Worm (Caenorhabditis elegans) whole organism, late embryonic: ENCODE measurements around the gene R11D1.3.

ENCODE experiments used
- C38D4.7 ChIP-seq: fragments of 200-800 bp; sonication (Bioruptor generic); optimal IDR thresholded peaks from 2 replicates; lab custom pipeline; 2018; ENCODE audit warnings: mild to moderate bottlenecking, missing genetic modification characterization, moderate library complexity, missing compliant biosample characterization
- F13H6.1 ChIP-seq: sonication (generic microtip); optimal IDR thresholded peaks from 2 replicates; lab custom pipeline; 2016; ENCODE audit warnings: missing genetic modification characterization, missing compliant biosample characterization
- K02D7.2 ChIP-seq: sonication (generic microtip); optimal IDR thresholded peaks from 2 replicates; lab custom pipeline; 2017; ENCODE audit warnings: mild to moderate bottlenecking, missing genetic modification characterization, missing compliant biosample characterization
- K09A11.1 ChIP-seq: sonication (generic microtip); optimal IDR thresholded peaks from 2 replicates; lab custom pipeline; 2017; ENCODE audit warnings: antibody characterized with exemption, mild to moderate bottlenecking, missing genetic modification characterization, missing compliant biosample characterization; ENCODE audit not compliant: insufficient read depth
- T23F11.4 ChIP-seq: fragments of 200-800 bp; sonication (Bioruptor generic); optimal IDR thresholded peaks from 2 replicates; lab custom pipeline; 2018; ENCODE audit warnings: mild to moderate bottlenecking, missing genetic modification characterization, missing compliant biosample characterization
- Y22D7AL.16 ChIP-seq: sonication (generic microtip); optimal IDR thresholded peaks from 2 replicates; lab custom pipeline; 2016; ENCODE audit warnings: missing genetic modification characterization, missing compliant biosample characterization
- ahr-1 ChIP-seq: sonication (generic microtip); optimal IDR thresholded peaks from 2 replicates; lab custom pipeline; 2016; ENCODE audit warnings: missing genetic modification characterization, missing compliant biosample characterization
- ama-1 ChIP-seq: fragments of 150-350 bp; optimal IDR thresholded peaks from 2 replicates; lab custom pipeline; 2014
- ceh-14 ChIP-seq: sonication (generic microtip); optimal IDR thresholded peaks from 2 replicates; lab custom pipeline; 2016; ENCODE audit warnings: missing genotype, missing genetic modification characterization, missing compliant biosample characterization
- ceh-18 ChIP-seq: sonication (generic microtip); optimal IDR thresholded peaks from 2 replicates; lab custom pipeline; 2016; ENCODE audit warnings: missing genetic modification characterization, missing compliant biosample characterization
- ceh-19 ChIP-seq: fragments of 200-800 bp; sonication (Bioruptor generic); optimal IDR thresholded peaks from 2 replicates; lab custom pipeline; 2018; ENCODE audit warnings: mild to moderate bottlenecking, missing genetic modification characterization, missing compliant biosample characterization
- ceh-2 ChIP-seq: sonication (generic microtip); optimal IDR thresholded peaks from 2 replicates; lab custom pipeline; 2016; ENCODE audit warnings: missing genotype, missing genetic modification characterization, missing compliant biosample characterization
- ceh-22 ChIP-seq: sonication (generic microtip); optimal IDR thresholded peaks from 2 replicates; lab custom pipeline; 2017; ENCODE audit warnings: missing biosample characterization, missing genetic modification characterization
- ceh-24 ChIP-seq: sonication (generic microtip); optimal IDR thresholded peaks from 2 replicates; lab custom pipeline; 2016; ENCODE audit warnings: mild to moderate bottlenecking, missing genetic modification characterization, missing compliant biosample characterization
- ceh-30 ChIP-seq: fragments of 150-350 bp; optimal IDR thresholded peaks from 2 replicates; lab custom pipeline; 2014; ENCODE audit warnings: missing biosample characterization, missing genetic modification characterization
- ceh-31 ChIP-seq: sonication (generic microtip); optimal IDR thresholded peaks from 2 replicates; lab custom pipeline; 2016; ENCODE audit warnings: missing genetic modification characterization, missing compliant biosample characterization
- ceh-34 ChIP-seq: sonication (generic microtip); optimal IDR thresholded peaks from 2 replicates; lab custom pipeline; 2016; ENCODE audit warnings: mild to moderate bottlenecking, missing genetic modification characterization, missing compliant biosample characterization
- ceh-6 ChIP-seq: fragments of 200-800 bp; sonication (Bioruptor generic); optimal IDR thresholded peaks from 2 replicates; lab custom pipeline; 2018; ENCODE audit warnings: mild to moderate bottlenecking, missing genetic modification characterization, missing compliant biosample characterization
- ceh-9 ChIP-seq: sonication (generic microtip); optimal IDR thresholded peaks from 2 replicates; lab custom pipeline; 2016; ENCODE audit warnings: mild to moderate bottlenecking, missing genetic modification characterization, inconsistent platforms, missing compliant biosample characterization
- dve-1 ChIP-seq: sonication (generic microtip); optimal IDR thresholded peaks from 2 replicates; lab custom pipeline; 2017; ENCODE audit warnings: antibody characterized with exemption, mild to moderate bottlenecking, missing genetic modification characterization, missing compliant biosample characterization
- elt-2 ChIP-seq: sonication (generic microtip); optimal IDR thresholded peaks from 2 replicates; lab custom pipeline; 2016; ENCODE audit warnings: missing genetic modification reagents, missing genetic modification characterization, missing compliant biosample characterization
- ets-4 ChIP-seq: sonication (generic microtip); optimal IDR thresholded peaks from 2 replicates; lab custom pipeline; 2016; ENCODE audit warnings: missing genetic modification characterization, missing compliant biosample characterization
- fax-1 ChIP-seq: sonication (generic microtip); optimal IDR thresholded peaks from 2 replicates; lab custom pipeline; 2016; ENCODE audit warnings: missing genotype, missing genetic modification characterization, missing compliant biosample characterization
- fkh-10 ChIP-seq: fragments of 150-350 bp; optimal IDR thresholded peaks from 2 replicates; lab custom pipeline; 2014; ENCODE audit warnings: missing biosample characterization, missing genetic modification reagents, missing genetic modification characterization
- hlh-13 ChIP-seq: fragments of 200-800 bp; sonication (Bioruptor generic); optimal IDR thresholded peaks from 2 replicates; lab custom pipeline; 2018; ENCODE audit warnings: mild to moderate bottlenecking, missing genetic modification characterization, missing compliant biosample characterization
- hlh-15 ChIP-seq: sonication (generic microtip); optimal IDR thresholded peaks from 2 replicates; lab custom pipeline; 2016; ENCODE audit warnings: missing genetic modification characterization, missing compliant biosample characterization
- hlh-30 ChIP-seq: sonication (generic microtip); optimal IDR thresholded peaks from 2 replicates; lab custom pipeline; 2017; ENCODE audit warnings: antibody characterized with exemption, missing genetic modification characterization, missing compliant biosample characterization; ENCODE audit not compliant: insufficient read depth
- nfya-1 ChIP-seq: sonication (generic microtip); optimal IDR thresholded peaks from 2 replicates; lab custom pipeline; 2017; ENCODE audit warnings: missing genetic modification characterization, mild to moderate bottlenecking, missing compliant biosample characterization, antibody characterized with exemption, moderate library complexity
- nhr-11 ChIP-seq: fragments of 150-350 bp; optimal IDR thresholded peaks from 2 replicates; lab custom pipeline; 2014; ENCODE audit warnings: missing biosample characterization, missing genetic modification characterization
- nhr-232 ChIP-seq: sonication (generic microtip); optimal IDR thresholded peaks from 2 replicates; lab custom pipeline; 2016; ENCODE audit warnings: missing genetic modification characterization, missing compliant biosample characterization
- pat-9 ChIP-seq: fragments of 200-800 bp; sonication (Bioruptor generic); optimal IDR thresholded peaks from 2 replicates; lab custom pipeline; 2018; ENCODE audit warnings: mild to moderate bottlenecking, missing genetic modification characterization, moderate library complexity, missing compliant biosample characterization
- pax-1 ChIP-seq: fragments of 150-350 bp; optimal IDR thresholded peaks from 2 replicates; lab custom pipeline; 2014; ENCODE audit warnings: missing biosample characterization, missing genetic modification characterization
- pha-2 ChIP-seq: sonication (generic microtip); optimal IDR thresholded peaks from 2 replicates; lab custom pipeline; 2017; ENCODE audit warnings: mild to moderate bottlenecking, missing genetic modification characterization, missing compliant biosample characterization
- pqm-1 ChIP-seq: sonication (generic microtip); optimal IDR thresholded peaks from 2 replicates; lab custom pipeline; 2016; ENCODE audit warnings: missing genetic modification characterization, missing compliant biosample characterization
- pros-1 ChIP-seq: fragments of 150-350 bp; optimal IDR thresholded peaks from 2 replicates; lab custom pipeline; 2014; ENCODE audit warnings: missing biosample characterization, missing genetic modification reagents, missing genetic modification characterization
- rnt-1 ChIP-seq: sonication (generic microtip); optimal IDR thresholded peaks from 2 replicates; lab custom pipeline; 2016; ENCODE audit warnings: missing genetic modification characterization, missing compliant biosample characterization
- sdc-2 ChIP-seq: sonication (generic microtip); optimal IDR thresholded peaks from 2 replicates; lab custom pipeline; 2016; ENCODE audit warnings: missing genotype, missing genetic modification characterization, missing compliant biosample characterization
- sox-2 ChIP-seq: fragments of 200-800 bp; sonication (Bioruptor generic); IDR thresholded peaks from 2 replicates; pipeline ENCODE4 v1.3.6; 2022; ENCODE audit warnings: missing genetic modification reagents, missing genetic modification characterization, missing compliant biosample characterization
- sox-4 ChIP-seq: sonication (generic microtip); optimal IDR thresholded peaks from 2 replicates; lab custom pipeline; 2017; ENCODE audit warnings: mild to moderate bottlenecking, missing genetic modification characterization, inconsistent platforms, missing compliant biosample characterization
- syd-9 ChIP-seq: sonication (generic microtip); optimal IDR thresholded peaks from 2 replicates; lab custom pipeline; 2016; ENCODE audit warnings: mild to moderate bottlenecking, missing genetic modification characterization, moderate library complexity, missing compliant biosample characterization
- tbx-2 ChIP-seq: sonication (generic microtip); optimal IDR thresholded peaks from 2 replicates; lab custom pipeline; 2016; ENCODE audit warnings: missing genetic modification characterization, missing compliant biosample characterization
- ttx-3 ChIP-seq: sonication (generic microtip); optimal IDR thresholded peaks from 2 replicates; lab custom pipeline; 2016; ENCODE audit warnings: missing genetic modification reagents, missing genetic modification characterization, missing compliant biosample characterization
- unc-42 ChIP-seq: sonication (generic microtip); optimal IDR thresholded peaks from 2 replicates; lab custom pipeline; 2016; ENCODE audit warnings: missing genotype, missing genetic modification characterization, missing compliant biosample characterization
- ztf-16 ChIP-seq: sonication (generic microtip); optimal IDR thresholded peaks from 2 replicates; lab custom pipeline; 2017; ENCODE audit warnings: missing genetic modification characterization, missing compliant biosample characterization

The R11D1.3 gene

DNA sequence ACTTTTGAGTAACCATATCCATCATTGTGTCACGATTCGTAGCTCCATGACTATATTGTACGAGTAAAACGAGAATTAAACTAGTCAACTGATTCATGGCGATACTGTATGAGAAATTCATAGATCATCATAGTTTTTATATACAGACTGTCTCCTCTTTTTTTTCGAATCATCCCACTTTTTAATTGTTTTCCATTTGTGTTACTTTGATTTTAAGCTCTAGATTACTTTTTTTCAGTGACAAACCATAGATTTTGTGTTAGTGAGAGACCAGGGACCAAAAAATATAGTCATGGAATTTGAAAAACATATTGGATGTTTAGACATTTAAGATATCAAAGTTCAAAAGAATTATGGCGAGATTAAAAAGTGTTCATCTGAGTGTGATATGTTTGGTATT is at the start of gene R11D1.3:
Gene R11D1.3 (minus strand): TSS at position 101 of the 400 bp plus-strand sequence.
- TF ChIP-seq unc-42 (tag; lab: Kevin White, UChicago): no peak
- TF ChIP-seq nhr-232 (tag; lab: Kevin White, UChicago): no peak
- TF ChIP-seq ceh-24 (tag; lab: Kevin White, UChicago): no peak
- no peak for TF ChIP-seq hlh-13
- TF ChIP-seq sdc-2 (tag; lab: Kevin White, UChicago): no peak
- TF ChIP-seq T23F11.4 (GFP tag; lab: Kevin White, UChicago): no peak
- TF ChIP-seq ahr-1 (tag; lab: Kevin White, UChicago): no peak
- TF ChIP-seq ztf-16 (tag; lab: Kevin White, UChicago): no peak

DNA sequence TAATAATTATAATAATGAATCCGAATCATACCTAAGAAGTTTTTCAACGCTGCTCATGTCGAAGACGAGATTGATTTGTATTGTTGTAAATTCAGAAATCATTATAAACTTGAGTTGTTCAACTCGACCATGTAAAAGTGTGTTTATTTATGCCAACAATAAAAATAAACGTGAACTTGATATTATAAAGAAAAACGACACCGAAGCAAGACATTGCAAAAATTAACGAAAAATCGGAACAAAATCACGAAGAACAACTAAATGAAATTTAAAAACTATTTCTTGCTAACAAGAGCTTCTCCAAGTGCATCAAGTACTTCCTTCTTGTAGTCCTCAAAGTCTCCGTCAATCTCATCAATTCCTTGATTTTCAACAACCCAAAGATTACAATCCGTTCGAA is 49.0 kb upstream of the R11D1.3 start, which contains the start of gene F18E2.15:
Gene F18E2.15 (minus strand): TSS at position 101 of the 400 bp plus-strand sequence.
- no peak for TF ChIP-seq ceh-22 (tag; lab: Kevin White, UChicago)
- no peak for TF ChIP-seq hlh-15 (tag; lab: Kevin White, UChicago)
- TF ChIP-seq ama-1 (lab: Kevin White, UChicago): no peak
- no peak for TF ChIP-seq T23F11.4 (GFP tag; lab: Kevin White, UChicago)
- no peak for TF ChIP-seq nhr-232 (tag; lab: Kevin White, UChicago)
- TF ChIP-seq K09A11.1 (tag; lab: Kevin White, UChicago): no peak
- no peak for TF ChIP-seq ceh-6 (GFP tag; lab: Kevin White, UChicago)
- TF ChIP-seq ceh-2 (tag; lab: Kevin White, UChicago): no peak
- no peak for TF ChIP-seq F13H6.1
- TF ChIP-seq, all 69 proteins: peak for 0

DNA sequence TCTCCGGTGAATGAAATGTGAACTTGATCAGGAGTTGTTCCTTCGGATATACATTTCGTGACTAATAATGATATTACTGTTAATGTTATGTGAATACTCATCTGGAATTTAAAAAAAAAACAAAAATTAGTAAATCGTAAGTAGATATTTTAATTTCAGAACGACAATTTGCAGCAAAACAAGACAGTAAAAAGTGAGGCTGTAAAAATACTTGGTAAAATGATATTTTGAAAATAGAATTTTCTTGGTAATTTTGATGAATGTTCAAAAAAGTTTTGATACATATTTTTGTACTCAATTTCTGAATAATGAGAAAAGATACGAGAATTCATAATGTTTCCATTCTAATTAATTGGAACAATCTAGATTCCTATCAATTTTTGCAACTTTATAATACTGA is 47.8 kb upstream of the R11D1.3 start, which contains the start of gene papl-1:
Gene papl-1 (minus strand): TSS at position 101 of the 400 bp plus-strand sequence.
- TF ChIP-seq sdc-2 (tag; lab: Kevin White, UChicago): no peak
- TF ChIP-seq ceh-22 (tag; lab: Kevin White, UChicago): no peak
- no peak for TF ChIP-seq Y22D7AL.16 (tag; lab: Kevin White, UChicago)
- no peak for TF ChIP-seq ahr-1 (tag; lab: Kevin White, UChicago)
- no peak for TF ChIP-seq unc-42 (tag; lab: Kevin White, UChicago)
- TF ChIP-seq ets-4: no peak
- TF ChIP-seq hlh-30: no peak
- no peak for TF ChIP-seq rnt-1 (tag; lab: Kevin White, UChicago)
- TF ChIP-seq pax-1: no peak
- no peak for TF ChIP-seq ceh-34 (tag; lab: Kevin White, UChicago)
- TF ChIP-seq hlh-13: no peak
- TF ChIP-seq pros-1 (tag; lab: Kevin White, UChicago): no peak
- TF ChIP-seq ceh-18 (tag; lab: Kevin White, UChicago): no peak
- TF ChIP-seq tbx-2 (tag; lab: Kevin White, UChicago): no peak
- TF ChIP-seq F13H6.1: no peak
- no peak for TF ChIP-seq nhr-11 (tag; lab: Kevin White, UChicago)
- TF ChIP-seq K09A11.1 (tag; lab: Kevin White, UChicago): no peak
- TF ChIP-seq fax-1 (tag; lab: Kevin White, UChicago): no peak

- TF ChIP-seq ceh-9 (tag; lab: Kevin White, UChicago) (no peak), sox-4 (tag; lab: Kevin White, UChicago) (no peak), C38D4.7 (GFP tag; lab: Kevin White, UChicago) (no peak), sox-2 (GFP tag; lab: Robert Waterston, UW) (no peak), pat-9 (tag; lab: Kevin White, UChicago) (no peak), ttx-3 (tag; lab: Kevin White, UChicago) (no peak), ceh-30 (tag; lab: Kevin White, UChicago) (no peak), syd-9 (tag; lab: Kevin White, UChicago) (no peak)
- TF ChIP-seq, all 69 proteins: peak for 0
These were observed 42.9 kb upstream of the R11D1.3 start, which contains the start of gene gpa-13 for ce11 chrV:12754839-12755238. Gene gpa-13, minus strand, starts transcription at chrV:12754939.

DNA sequence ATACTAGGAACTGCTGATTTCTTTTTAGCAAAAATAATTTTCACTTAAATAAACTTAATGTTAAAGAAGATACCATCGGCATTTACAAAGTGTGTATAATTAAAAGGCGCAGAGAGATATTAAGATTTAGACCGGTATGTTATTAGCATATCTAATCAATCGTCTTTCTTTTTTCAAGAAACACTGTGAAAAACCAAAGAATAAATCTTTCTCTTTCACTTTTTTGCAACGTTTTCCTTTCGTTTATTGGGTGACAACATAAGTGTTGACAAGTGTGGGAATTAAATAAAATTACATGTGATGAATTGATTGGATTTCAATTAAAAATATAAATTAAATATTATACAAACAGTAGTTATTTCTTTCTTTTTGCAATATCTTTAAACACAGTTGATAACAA is 40.5 kb upstream of the R11D1.3 start, which contains the start of gene C15C8.8:
Gene C15C8.8 (minus strand): TSS at position 101 of the 400 bp plus-strand sequence.
- TF ChIP-seq pqm-1 (no peak), syd-9 (tag; lab: Kevin White, UChicago) (no peak), K02D7.2 (tag; lab: Kevin White, UChicago) (no peak), elt-2 (no peak), ceh-19 (no peak), pax-1 (no peak), T23F11.4 (GFP tag; lab: Kevin White, UChicago) (no peak), dve-1 (no peak), ceh-31 (tag; lab: Kevin White, UChicago) (no peak), fkh-10 (GFP tag; lab: Kevin White, UChicago) (no peak), ceh-6 (GFP tag; lab: Kevin White, UChicago) (no peak), Y22D7AL.16 (tag; lab: Kevin White, UChicago) (no peak), nfya-1 (no peak), sox-2 (GFP tag; lab: Robert Waterston, UW) (no peak), hlh-13 (no peak), ceh-14 (tag; lab: Kevin White, UChicago) (no peak), pha-2 (tag; lab: Kevin White, UChicago) (no peak)
